Worm (Caenorhabditis elegans) whole organism, young adult: ENCODE measurements around the gene txt-17.

Source experiments
- K11D2.4 ChIP-seq: fragments of 200-800 bp; sonication (Bioruptor generic); IDR thresholded peaks from 2 replicates; pipeline ENCODE4 v1.3.6; 2022; ENCODE audit warnings: missing genetic modification reagents, missing genetic modification characterization, missing compliant biosample characterization
- snpc-4 ChIP-seq, 5 experiments: fragments of 150-350 bp in 1 of 5; sonication (generic microtip) in 4 of 5; optimal IDR thresholded peaks; 2 replicates each; lab custom pipeline; 2014 to 2018; ENCODE audit warnings: missing genetic modification characterization in 5 of 5, missing biosample characterization in 3 of 5, antibody characterized with exemption in 2 of 5, mild to moderate bottlenecking in 2 of 5, missing compliant biosample characterization in 2 of 5, missing genotype in 2 of 5, moderate library complexity in 2 of 5, missing genetic modification reagents in 1 of 5
- unc-130 ChIP-seq: sonication (generic microtip); optimal IDR thresholded peaks from 2 replicates; lab custom pipeline; 2016; ENCODE audit warnings: missing genetic modification reagents, missing genetic modification characterization, missing compliant biosample characterization
- ztf-22 ChIP-seq: fragments of 200-800 bp; sonication (Bioruptor generic); optimal IDR thresholded peaks from 2 replicates; lab custom pipeline; 2018; ENCODE audit warnings: mild to moderate bottlenecking, missing genetic modification characterization, moderate library complexity, missing compliant biosample characterization
- ztf-26 ChIP-seq: sonication (generic microtip); optimal IDR thresholded peaks from 2 replicates; lab custom pipeline; 2017; ENCODE audit warnings: missing genetic modification characterization, missing compliant biosample characterization

ce11 chrV:7068861-7069260 lies 15.9 kb upstream of the txt-17 start:
- no peak for TF ChIP-seq K11D2.4 (GFP tag; lab: Robert Waterston, UW)
- TF ChIP-seq ztf-22, result no peak
- TF ChIP-seq ztf-26 (tag; lab: Kevin White, UChicago), result no peak
- TF ChIP-seq unc-130 (GFP tag; lab: Kevin White, UChicago), result no peak
- TF ChIP-seq snpc-4 (GFP tag; optimal IDR thresholded peaks at IDR 0.05; lab: Kevin White, UChicago), result no peak
- no peak for TF ChIP-seq snpc-4 (tag; optimal IDR thresholded peaks at IDR 0.05; lab: Kevin White, UChicago)
